Fruit fly (Drosophila melanogaster) whole organism, adult: Measurements from ENCODE around the gene CG4424.

Experiments used
- CG12768 ChIP-seq: fragments of 200-800 bp; sonication (Bioruptor generic); optimal IDR thresholded peaks from 2 replicates; lab custom pipeline; 2017; ENCODE audit warnings: missing biosample characterization, missing genetic modification characterization, mild to moderate bottlenecking, moderate library complexity, missing genetic modification reagents
- CG14711 ChIP-seq: fragments of 200-800 bp; sonication (Bioruptor generic); optimal IDR thresholded peaks from 2 replicates; lab custom pipeline; 2018; ENCODE audit warnings: missing biosample characterization, mild to moderate bottlenecking, missing genetic modification characterization, moderate library complexity
- CG33017 ChIP-seq: fragments of 200-800 bp; sonication (Bioruptor generic); optimal IDR thresholded peaks from 2 replicates; lab custom pipeline; 2018; ENCODE audit warnings: missing biosample characterization, mild to moderate bottlenecking, missing genetic modification characterization, moderate library complexity
- CG7101 ChIP-seq: fragments of 200-800 bp; sonication (Bioruptor generic); optimal IDR thresholded peaks from 2 replicates; lab custom pipeline; 2018; ENCODE audit warnings: missing biosample characterization, mild to moderate bottlenecking, missing genetic modification characterization, moderate library complexity
- bab1 ChIP-seq: fragments of 200-800 bp; sonication (Bioruptor generic); optimal IDR thresholded peaks from 3 replicates; lab custom pipeline; 2019; ENCODE audit warnings: missing biosample characterization, mild to moderate bottlenecking, missing genetic modification characterization, moderate library complexity
- cic ChIP-seq: fragments of 200-800 bp; sonication (Bioruptor generic); optimal IDR thresholded peaks from 2 replicates; lab custom pipeline; 2017; ENCODE audit warnings: missing biosample characterization, mild to moderate bottlenecking, missing genetic modification characterization, moderate library complexity
- kay ChIP-seq: fragments of 200-800 bp; sonication (Bioruptor generic); peaks from one replicate; lab custom pipeline; 2016; ENCODE audit warnings: missing biosample characterization, missing genetic modification characterization, borderline replicate concordance

DNA sequence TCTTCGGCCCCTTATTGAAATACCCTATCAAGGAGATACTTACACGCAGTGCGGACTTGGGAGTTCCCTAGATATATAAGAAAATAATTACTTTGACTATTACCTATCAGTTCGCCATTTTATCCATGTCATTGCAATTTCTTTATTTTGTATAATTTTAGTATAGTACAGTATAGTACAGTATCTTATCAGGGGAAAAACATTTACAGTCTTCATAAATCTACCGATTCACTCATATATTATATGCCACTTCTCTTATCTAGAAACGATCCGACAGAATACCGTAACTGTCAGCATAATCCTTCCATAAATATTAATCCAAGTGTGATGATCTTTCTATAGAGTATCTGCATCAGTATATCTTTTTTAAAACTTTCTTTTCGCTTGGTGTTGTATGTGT, 31.4 kb downstream of the CG4424 start:
- TF ChIP-seq CG7101 (tag; lab: Kevin White, UChicago) = no peak
- TF ChIP-seq kay (GFP tag; lab: Kevin White, UChicago) = no peak
- no peak for TF ChIP-seq CG14711 (tag; lab: Kevin White, UChicago)
- TF ChIP-seq CG33017 (tag; lab: Kevin White, UChicago) = no peak
- no peak for TF ChIP-seq cic (GFP tag; lab: Kevin White, UChicago)
- TF ChIP-seq CG12768 = no peak
- no peak for TF ChIP-seq bab1 (GFP tag; lab: Kevin White, UChicago)
